Worm (Caenorhabditis elegans) whole organism, young adult: Measurements from ENCODE around the gene mig-2.

Source experiments
- B0019.2 ChIP-seq: fragments of 200-800 bp; sonication (Bioruptor generic); conservative IDR thresholded peaks from 2 replicates; pipeline ENCODE4 v1.3.6; 2022; ENCODE audit warnings: missing genetic modification reagents, missing genetic modification characterization, missing compliant biosample characterization
- F37B4.10 ChIP-seq: fragments of 200-800 bp; sonication (Bioruptor generic); IDR thresholded peaks from 2 replicates; pipeline ENCODE4 v1.3.6; 2022; ENCODE audit warnings: missing genetic modification characterization, missing compliant biosample characterization
- F39B2.1 ChIP-seq: fragments of 200-800 bp; sonication (Bioruptor generic); IDR thresholded peaks from 2 replicates; pipeline ENCODE4 v1.3.6; 2022; ENCODE audit warnings: missing genetic modification reagents, missing genetic modification characterization, missing compliant biosample characterization
- F57A8.1 ChIP-seq: fragments of 200-800 bp; sonication (Bioruptor generic); optimal IDR thresholded peaks from 2 replicates; lab custom pipeline; 2018; ENCODE audit warnings: mild to moderate bottlenecking, missing genetic modification characterization, moderate library complexity, missing compliant biosample characterization
- Y53F4B.3 ChIP-seq: fragments of 200-800 bp; sonication (Bioruptor generic); IDR thresholded peaks from 2 replicates; pipeline ENCODE4 v1.3.6; 2022; ENCODE audit warnings: missing genetic modification reagents, missing genetic modification characterization, missing compliant biosample characterization
- Y79H2A.3 ChIP-seq: fragments of 200-800 bp; sonication (Bioruptor generic); conservative IDR thresholded peaks from 2 replicates; pipeline ENCODE4 v1.3.6; 2022; ENCODE audit warnings: missing genetic modification reagents, missing genetic modification characterization, missing compliant biosample characterization
- ZK185.1 ChIP-seq: sonication (generic microtip); optimal IDR thresholded peaks from 2 replicates; lab custom pipeline; 2016; ENCODE audit warnings: mild to moderate bottlenecking, missing genetic modification characterization, missing compliant biosample characterization; ENCODE audit not compliant: poor library complexity, severe bottlenecking
- ama-1 ChIP-seq, 3 experiments: fragments of 150-350 bp in 1 of 3; sonication (generic microtip) in 2 of 3; optimal IDR thresholded peaks; 2 replicates each; lab custom pipeline; 2014 to 2018; ENCODE audit warnings: missing biosample characterization in 2 of 3, missing genetic modification characterization in 2 of 3, missing genetic modification reagents in 2 of 3
- attf-5 ChIP-seq: fragments of 200-800 bp; sonication (Bioruptor generic); optimal IDR thresholded peaks from 2 replicates; lab custom pipeline; 2018; ENCODE audit warnings: mild to moderate bottlenecking, missing genetic modification characterization, missing compliant biosample characterization
- cebp-1 ChIP-seq, 2 experiments: fragments of 200-800 bp in 1 of 2; sonication (Bioruptor generic) in 1 of 2; sonication (generic microtip) in 1 of 2; IDR thresholded peaks in 1 of 2; optimal IDR thresholded peaks in 1 of 2; 2 replicates each; pipeline versions ENCODE4 v1.3.6 to Lab custom; 2017 to 2022; ENCODE audit warnings: missing compliant biosample characterization in 2 of 2, missing genetic modification characterization in 2 of 2, mild to moderate bottlenecking in 1 of 2, missing genetic modification reagents in 1 of 2, moderate library complexity in 1 of 2
- cebp-2 ChIP-seq: fragments of 200-800 bp; sonication (Bioruptor generic); IDR thresholded peaks from 2 replicates; pipeline ENCODE4 v1.3.6; 2022; ENCODE audit warnings: missing genetic modification characterization, missing compliant biosample characterization
- ceh-100 ChIP-seq: fragments of 200-800 bp; sonication (Bioruptor generic); IDR thresholded peaks from 2 replicates; pipeline ENCODE4 v1.3.6; 2022; ENCODE audit warnings: missing genetic modification reagents, missing genetic modification characterization, missing compliant biosample characterization
- die-1 ChIP-seq: sonication (generic microtip); optimal IDR thresholded peaks from 2 replicates; lab custom pipeline; 2016; ENCODE audit warnings: missing genotype, mild to moderate bottlenecking, missing genetic modification characterization, missing compliant biosample characterization
- egl-18 ChIP-seq: fragments of 200-800 bp; sonication (Bioruptor generic); IDR thresholded peaks from 2 replicates; pipeline ENCODE4 v1.3.6; 2022; ENCODE audit warnings: missing genetic modification reagents, missing genetic modification characterization, missing compliant biosample characterization
- egl-44 ChIP-seq: fragments of 200-800 bp; sonication (Bioruptor generic); IDR thresholded peaks from 2 replicates; pipeline ENCODE4 v1.3.6; 2022; ENCODE audit warnings: missing genetic modification reagents, missing genetic modification characterization, missing compliant biosample characterization
- ekl-4 ChIP-seq: fragments of 200-800 bp; sonication (Bioruptor generic); IDR thresholded peaks from 2 replicates; pipeline ENCODE4 v1.3.6; 2022; ENCODE audit warnings: missing genetic modification reagents, missing genetic modification characterization, missing compliant biosample characterization
- ets-4 ChIP-seq: fragments of 200-800 bp; sonication (Bioruptor generic); optimal IDR thresholded peaks from 2 replicates; lab custom pipeline; 2018; ENCODE audit warnings: mild to moderate bottlenecking, missing genetic modification characterization, missing compliant biosample characterization
- hmg-1.2 ChIP-seq: fragments of 200-800 bp; sonication (Bioruptor generic); IDR thresholded peaks from 2 replicates; pipeline ENCODE4 v1.3.6; 2022; ENCODE audit warnings: missing genetic modification reagents, missing genetic modification characterization, missing compliant biosample characterization
- lag-1 ChIP-seq: fragments of 200-800 bp; sonication (Bioruptor generic); IDR thresholded peaks from 2 replicates; pipeline ENCODE4 v1.3.6; 2022; ENCODE audit warnings: missing genetic modification reagents, missing genetic modification characterization, missing compliant biosample characterization
- lin-35 ChIP-seq, 3 experiments: fragments of 150-350 bp in 2 of 3; sonication (generic microtip) in 1 of 3; optimal IDR thresholded peaks; 2 replicates each; lab custom pipeline; 2014 to 2018; ENCODE audit warnings: missing biosample characterization in 3 of 3, missing genetic modification characterization in 3 of 3, missing genetic modification reagents in 3 of 3
- lin-40 ChIP-seq: sonication (generic microtip); optimal IDR thresholded peaks from 2 replicates; lab custom pipeline; 2016; ENCODE audit warnings: missing genetic modification characterization, mild to moderate bottlenecking, missing compliant biosample characterization, missing genotype, missing genetic modification reagents
- madf-6 ChIP-seq: fragments of 200-800 bp; sonication (Bioruptor generic); IDR thresholded peaks from 2 replicates; pipeline ENCODE4 v1.3.6; 2022; ENCODE audit warnings: missing genetic modification reagents, missing genetic modification characterization, missing compliant biosample characterization
- mel-28 ChIP-seq: sonication (generic microtip); optimal IDR thresholded peaks from 2 replicates; lab custom pipeline; 2016; ENCODE audit warnings: borderline replicate concordance, mild to moderate bottlenecking, missing genetic modification characterization, missing compliant biosample characterization
- nfyb-1 ChIP-seq: fragments of 200-800 bp; sonication (Bioruptor generic); IDR thresholded peaks from 2 replicates; pipeline ENCODE4 v1.3.6; 2022; ENCODE audit warnings: missing genetic modification reagents, missing genetic modification characterization, missing compliant biosample characterization
- nhr-27 ChIP-seq: fragments of 200-800 bp; sonication (Bioruptor generic); optimal IDR thresholded peaks from 2 replicates; lab custom pipeline; 2018; ENCODE audit warnings: mild to moderate bottlenecking, missing genetic modification characterization, moderate library complexity, missing compliant biosample characterization
- nhr-90 ChIP-seq: sonication (generic microtip); optimal IDR thresholded peaks from 2 replicates; lab custom pipeline; 2016; ENCODE audit warnings: missing genotype, mild to moderate bottlenecking, missing genetic modification characterization, missing compliant biosample characterization
- rcor-1 ChIP-seq: fragments of 200-800 bp; sonication (Bioruptor generic); IDR thresholded peaks from 2 replicates; pipeline ENCODE4 v1.3.6; 2022; ENCODE audit warnings: missing genetic modification reagents, missing genetic modification characterization, missing compliant biosample characterization
- somi-1 ChIP-seq: fragments of 200-800 bp; sonication (Bioruptor generic); optimal IDR thresholded peaks from 2 replicates; lab custom pipeline; 2018; ENCODE audit warnings: mild to moderate bottlenecking, missing genetic modification characterization, missing compliant biosample characterization
- tbx-9 ChIP-seq: sonication (generic microtip); optimal IDR thresholded peaks from 2 replicates; lab custom pipeline; 2016; ENCODE audit warnings: borderline replicate concordance, missing genetic modification characterization, inconsistent platforms, missing compliant biosample characterization
- xnd-1 ChIP-seq: sonication (generic microtip); optimal IDR thresholded peaks from 2 replicates; lab custom pipeline; 2016; ENCODE audit warnings: missing genotype, missing genetic modification reagents, missing genetic modification characterization, missing compliant biosample characterization
- zfh-2 ChIP-seq: fragments of 200-800 bp; sonication (Bioruptor generic); conservative IDR thresholded peaks from 2 replicates; pipeline ENCODE4 v1.3.6; 2022; ENCODE audit warnings: missing genetic modification reagents, missing genetic modification characterization, missing compliant biosample characterization
- zim-3 ChIP-seq: sonication (generic microtip); optimal IDR thresholded peaks from 2 replicates; lab custom pipeline; 2017; ENCODE audit warnings: mild to moderate bottlenecking, missing genetic modification characterization, moderate library complexity, missing compliant biosample characterization
- ztf-18 ChIP-seq: sonication (generic microtip); optimal IDR thresholded peaks from 2 replicates; lab custom pipeline; 2016; ENCODE audit warnings: missing genotype, mild to moderate bottlenecking, missing genetic modification characterization, missing compliant biosample characterization
- ztf-6 ChIP-seq: fragments of 200-800 bp; sonication (Bioruptor generic); IDR thresholded peaks from 2 replicates; pipeline ENCODE4 v1.3.6; 2022; ENCODE audit warnings: missing genetic modification reagents, missing genetic modification characterization, missing compliant biosample characterization

Gene mig-2

ce11 chrX:11563663-11564062 is 15.3 kb downstream of the mig-2 start, which contains the start of gene trpp-9:
Gene trpp-9 (plus strand): TSS chrX:11563923.
- no peak for TF ChIP-seq mel-28 (tag; lab: Kevin White, UChicago)
- TF ChIP-seq hmg-1.2 (GFP tag; lab: Robert Waterston, UW), result peak; percentile 25; the same call in 1 of the 2 replicates
- TF ChIP-seq lin-40 (tag; lab: Kevin White, UChicago), result peak; percentile 40
- no peak for TF ChIP-seq lin-35 (GFP tag; optimal IDR thresholded peaks at IDR 0.05; lab: Kevin White, UChicago)
- 0 out of 2 replicates have a peak, but pooled peaks have one; percentile 28 for TF ChIP-seq zfh-2 (GFP tag; lab: Robert Waterston, UW)
- TF ChIP-seq somi-1 (GFP tag; lab: Kevin White, UChicago), result no peak
- peak; percentile 14 for TF ChIP-seq attf-5
- no peak for TF ChIP-seq zim-3 (tag; lab: Kevin White, UChicago)
- TF ChIP-seq madf-6 (GFP tag; lab: Robert Waterston, UW), result no peak
- TF ChIP-seq tbx-9 (tag; lab: Kevin White, UChicago), result no peak
- no peak for TF ChIP-seq F39B2.1 (GFP tag; lab: Robert Waterston, UW)
- TF ChIP-seq egl-18 (GFP tag; lab: Robert Waterston, UW), result no peak
- TF ChIP-seq ets-4 (GFP tag; lab: Kevin White, UChicago), result no peak
- no peak for TF ChIP-seq xnd-1 (tag; lab: Kevin White, UChicago)

DNA sequence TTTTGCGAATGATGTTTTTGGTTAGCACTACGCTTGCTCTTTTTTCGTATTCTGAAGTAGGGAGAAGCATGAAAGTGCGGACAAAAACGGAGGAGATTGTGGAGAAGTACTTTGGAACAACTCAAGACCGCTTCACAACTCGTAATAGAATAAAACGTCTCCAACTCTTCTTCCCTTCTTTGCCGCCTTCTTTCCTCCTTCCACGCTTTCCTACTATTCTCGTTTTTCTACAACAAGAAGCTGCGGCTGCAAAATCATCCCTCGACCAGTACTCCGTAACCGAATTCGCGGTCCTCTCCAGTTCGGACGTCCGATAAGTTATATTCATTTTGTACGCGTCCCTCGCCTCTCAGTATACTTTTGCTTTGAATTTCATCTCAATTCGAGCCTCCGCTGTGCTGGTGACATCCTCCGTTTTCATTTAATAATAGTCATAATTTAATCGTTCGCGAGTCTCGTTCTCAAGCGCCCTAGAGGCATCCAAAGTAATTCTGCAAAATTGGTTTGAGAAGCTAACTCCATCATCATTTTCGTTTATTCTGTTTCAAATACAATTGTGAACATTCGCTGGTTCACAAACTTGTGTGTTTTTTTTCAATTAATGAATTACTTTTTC is 21.4 kb downstream of the mig-2 start:
- no peak for TF ChIP-seq Y79H2A.3
- no peak for TF ChIP-seq zfh-2 (GFP tag; lab: Robert Waterston, UW)
- TF ChIP-seq cebp-2 (GFP tag; lab: Robert Waterston, UW), result no peak
- TF ChIP-seq Y53F4B.3 (GFP tag; lab: Robert Waterston, UW), result no peak
- TF ChIP-seq nhr-90, result no peak
- no peak for TF ChIP-seq F37B4.10
- no peak for TF ChIP-seq ztf-18 (tag; lab: Kevin White, UChicago)
- TF ChIP-seq die-1 (tag; lab: Kevin White, UChicago), result no peak
- no peak for TF ChIP-seq B0019.2 (GFP tag; lab: Robert Waterston, UW)
- no peak for TF ChIP-seq F57A8.1 (GFP tag; lab: Kevin White, UChicago)
- no peak for TF ChIP-seq attf-5
- no peak for TF ChIP-seq ekl-4 (GFP tag; lab: Robert Waterston, UW)
- no peak for TF ChIP-seq ZK185.1
- no peak for TF ChIP-seq egl-44 (GFP tag; lab: Robert Waterston, UW)
- no peak for TF ChIP-seq lag-1 (GFP tag; lab: Robert Waterston, UW)
- TF ChIP-seq cebp-1 (GFP tag; IDR thresholded peaks at IDR 0.05; lab: Robert Waterston, UW), result no peak
- no peak for TF ChIP-seq cebp-1 (tag; optimal IDR thresholded peaks at IDR 0.05; lab: Kevin White, UChicago)
- no peak for TF ChIP-seq ztf-6 (GFP tag; lab: Robert Waterston, UW)
- no peak for TF ChIP-seq ceh-100 (GFP tag; lab: Robert Waterston, UW)
- TF ChIP-seq nfyb-1 (GFP tag; lab: Robert Waterston, UW), result no peak

DNA sequence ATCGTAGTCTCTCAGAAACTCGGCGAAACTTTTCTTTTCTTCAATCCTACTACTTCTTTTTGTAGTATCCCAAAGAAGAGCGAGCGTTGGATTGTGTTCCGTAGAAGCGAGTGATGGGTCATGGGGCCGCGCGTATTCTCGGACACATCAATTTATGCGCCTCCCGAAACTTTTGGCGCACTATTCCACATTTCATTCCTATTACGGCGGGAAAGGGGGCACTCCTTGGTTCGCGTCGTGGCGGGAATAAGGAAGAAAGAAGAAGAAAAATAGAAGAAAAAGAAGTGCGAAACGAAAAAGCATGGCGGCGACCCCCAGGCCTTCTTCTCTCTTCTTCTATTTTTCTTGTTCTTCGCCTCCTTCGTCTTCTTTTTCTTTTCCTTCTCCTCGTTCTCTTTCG is 23.3 kb downstream of the mig-2 start:
- peak; percentile 47; the same call in 1 of the 2 replicates for TF ChIP-seq zfh-2 (GFP tag; lab: Robert Waterston, UW)
- TF ChIP-seq ama-1 (optimal IDR thresholded peaks at IDR 0.05; lab: Kevin White, UChicago), result no peak
- TF ChIP-seq ama-1 (GFP tag; optimal IDR thresholded peaks at IDR 0.05; lab: Kevin White, UChicago), result no peak
- TF ChIP-seq nhr-27, result no peak
- no peak for TF ChIP-seq rcor-1 (GFP tag; lab: Robert Waterston, UW)
